Fruit fly (Drosophila melanogaster) whole organism, embryonic: ENCODE data around the gene CG42541.

Source experiments
- Ada2b ChIP-seq: fragments of 200-800 bp; sonication (Bioruptor generic); IDR thresholded peaks from 2 replicates; pipeline ENCODE4 v1.3.6; 2022; ENCODE audit warnings: missing biosample characterization, missing genetic modification characterization
- Blimp-1 ChIP-seq: fragments of 200-800 bp; sonication (Bioruptor generic); optimal IDR thresholded peaks from 3 replicates; lab custom pipeline; 2018; ENCODE audit warnings: missing biosample characterization, missing genetic modification characterization, mild to moderate bottlenecking, moderate library complexity, missing genetic modification reagents
- CG10209 ChIP-seq: fragments of 200-800 bp; sonication (Bioruptor generic); optimal IDR thresholded peaks from 3 replicates; lab custom pipeline; 2017; ENCODE audit warnings: missing biosample characterization, mild to moderate bottlenecking, missing genetic modification characterization, missing genetic modification reagents
- CG10543 ChIP-seq: fragments of 200-800 bp; sonication (Bioruptor generic); optimal IDR thresholded peaks from 3 replicates; lab custom pipeline; 2017; ENCODE audit warnings: missing biosample characterization, mild to moderate bottlenecking, missing genetic modification characterization, moderate library complexity
- CG10959 ChIP-seq: fragments of 200-800 bp; sonication (Bioruptor generic); IDR thresholded peaks from 2 replicates; pipeline ENCODE4 v1.3.6; 2022; ENCODE audit warnings: missing biosample characterization, missing genetic modification characterization
- CG11456 ChIP-seq: fragments of 200-800 bp; sonication (Bioruptor generic); IDR thresholded peaks from 3 replicates; pipeline ENCODE4 v1.3.6; 2022; ENCODE audit warnings: missing biosample characterization, missing genetic modification characterization
- CG11504 ChIP-seq: fragments of 200-800 bp; sonication (Bioruptor generic); optimal IDR thresholded peaks from 3 replicates; lab custom pipeline; 2019; ENCODE audit warnings: missing biosample characterization, mild to moderate bottlenecking, missing genetic modification characterization, moderate library complexity
- CG1233 ChIP-seq: fragments of 200-800 bp; sonication (Bioruptor generic); optimal IDR thresholded peaks from 4 replicates; lab custom pipeline; 2018; ENCODE audit warnings: missing biosample characterization, mild to moderate bottlenecking, missing genetic modification characterization
- CG12769 ChIP-seq: fragments of 200-800 bp; sonication (Bioruptor generic); optimal IDR thresholded peaks from 2 replicates; lab custom pipeline; 2019; ENCODE audit warnings: missing biosample characterization, mild to moderate bottlenecking, missing genetic modification characterization, moderate library complexity
- CG14050 ChIP-seq: fragments of 200-800 bp; sonication (Bioruptor generic); IDR thresholded peaks from 3 replicates; pipeline ENCODE4 v1.3.6; 2022; ENCODE audit warnings: missing biosample characterization, missing genetic modification characterization
- CG1602 ChIP-seq: fragments of 200-800 bp; sonication (Bioruptor generic); optimal IDR thresholded peaks from 3 replicates; lab custom pipeline; 2016; ENCODE audit warnings: missing biosample characterization, missing genetic modification characterization
- CG16815 ChIP-seq: fragments of 200-800 bp; sonication (Bioruptor generic); optimal IDR thresholded peaks from 3 replicates; lab custom pipeline; 2017; ENCODE audit warnings: missing biosample characterization, mild to moderate bottlenecking, missing genetic modification characterization
- CG17612 ChIP-seq: fragments of 200-800 bp; sonication (Bioruptor generic); IDR thresholded peaks from 2 replicates; pipeline ENCODE4 v1.3.6; 2022; ENCODE audit warnings: missing biosample characterization, missing genetic modification characterization
- CG2199 ChIP-seq: fragments of 200-800 bp; sonication (Bioruptor generic); IDR thresholded peaks from 3 replicates; pipeline ENCODE4 v1.3.6; 2022; ENCODE audit warnings: missing biosample characterization, missing genetic modification characterization
- CG2889 ChIP-seq: fragments of 200-800 bp; sonication (Bioruptor generic); IDR thresholded peaks from 3 replicates; pipeline ENCODE4 v1.3.6; 2022; ENCODE audit warnings: missing biosample characterization, missing genetic modification characterization
- CG31441 ChIP-seq: fragments of 200-800 bp; sonication (Bioruptor generic); IDR thresholded peaks from 2 replicates; pipeline ENCODE4 v1.3.6; 2022; ENCODE audit warnings: missing biosample characterization, missing genetic modification characterization
- CG3847 ChIP-seq: fragments of 200-800 bp; sonication (Bioruptor generic); IDR thresholded peaks from 2 replicates; pipeline ENCODE4 v1.3.6; 2022; ENCODE audit warnings: missing biosample characterization, missing genetic modification characterization
- CG4424 ChIP-seq: fragments of 200-800 bp; sonication (Bioruptor generic); optimal IDR thresholded peaks from 3 replicates; lab custom pipeline; 2016; ENCODE audit warnings: missing biosample characterization, missing genetic modification characterization
- CG7372 ChIP-seq: fragments of 200-800 bp; sonication (Bioruptor generic); IDR thresholded peaks from 2 replicates; pipeline ENCODE4 v1.3.6; 2022; ENCODE audit warnings: missing biosample characterization, missing genetic modification characterization
- CG9215 ChIP-seq: fragments of 200-800 bp; sonication (Bioruptor generic); IDR thresholded peaks from 2 replicates; pipeline ENCODE4 v1.3.6; 2022; ENCODE audit warnings: missing biosample characterization, missing genetic modification characterization
- CTCF ChIP-seq: fragments of 200-800 bp; sonication (Bioruptor generic); optimal IDR thresholded peaks from 2 replicates; lab custom pipeline; 2017; ENCODE audit warnings: missing biosample characterization, mild to moderate bottlenecking, missing genetic modification characterization, moderate library complexity
- Ets65A ChIP-seq: fragments of 200-800 bp; sonication (Bioruptor generic); peaks from one replicate; lab custom pipeline; 2016; ENCODE audit warnings: missing biosample characterization, missing genetic modification characterization
- Hand ChIP-seq: fragments of 200-800 bp; sonication (Bioruptor generic); optimal IDR thresholded peaks from 2 replicates; lab custom pipeline; 2017; ENCODE audit warnings: mild to moderate bottlenecking, missing biosample characterization, missing genetic modification reagents, missing genetic modification characterization
- Hmx ChIP-seq: fragments of 200-800 bp; sonication (Bioruptor generic); optimal IDR thresholded peaks from 2 replicates; lab custom pipeline; 2016; ENCODE audit warnings: missing biosample characterization, missing genetic modification characterization
- Jarid2 ChIP-seq: fragments of 200-800 bp; sonication (Bioruptor generic); optimal IDR thresholded peaks from 3 replicates; lab custom pipeline; 2017; ENCODE audit warnings: mild to moderate bottlenecking, missing biosample characterization, missing genetic modification reagents, missing genetic modification characterization
- Meics ChIP-seq: fragments of 200-800 bp; sonication (Bioruptor generic); optimal IDR thresholded peaks from 2 replicates; lab custom pipeline; 2017; ENCODE audit warnings: missing biosample characterization, mild to moderate bottlenecking, missing genetic modification characterization
- Scr ChIP-seq: fragments of 200-800 bp; sonication (Bioruptor generic); IDR thresholded peaks from 2 replicates; pipeline ENCODE4 v1.3.6; 2022; ENCODE audit warnings: missing biosample characterization, missing genetic modification characterization; ENCODE audit not compliant: partially characterized antibody
- Six4 ChIP-seq: fragments of 200-800 bp; sonication (Bioruptor generic); optimal IDR thresholded peaks from 2 replicates; lab custom pipeline; 2016; ENCODE audit warnings: missing biosample characterization, missing genetic modification characterization
- Sox102F ChIP-seq: fragments of 200-800 bp; sonication (Bioruptor generic); optimal IDR thresholded peaks from 2 replicates; lab custom pipeline; 2018; ENCODE audit warnings: missing biosample characterization, mild to moderate bottlenecking, missing genetic modification characterization, moderate library complexity
- Sry-δ ChIP-seq: fragments of 200-800 bp; sonication (Bioruptor generic); optimal IDR thresholded peaks from 2 replicates; lab custom pipeline; 2016; ENCODE audit warnings: missing biosample characterization, missing genetic modification characterization
- bcd ChIP-seq: fragments of 200-800 bp; sonication (Bioruptor generic); optimal IDR thresholded peaks from 2 replicates; lab custom pipeline; 2017; ENCODE audit warnings: missing biosample characterization, mild to moderate bottlenecking, missing genetic modification characterization
- bowl ChIP-seq: fragments of 200-800 bp; sonication (Bioruptor generic); IDR thresholded peaks from 2 replicates; pipeline ENCODE4 v1.3.6; 2022; ENCODE audit warnings: missing biosample characterization, missing genetic modification characterization
- btn ChIP-seq: fragments of 200-800 bp; sonication (Bioruptor generic); optimal IDR thresholded peaks from 2 replicates; lab custom pipeline; 2016; ENCODE audit warnings: missing biosample characterization, missing genetic modification characterization
- chinmo ChIP-seq: fragments of 200-800 bp; sonication (Bioruptor generic); IDR thresholded peaks from 4 replicates; pipeline ENCODE4 v1.3.6; 2022; ENCODE audit warnings: missing biosample characterization, missing genetic modification characterization; ENCODE audit not compliant: partially characterized antibody
- dm ChIP-seq: fragments of 200-800 bp; sonication (Bioruptor generic); optimal IDR thresholded peaks from 3 replicates; lab custom pipeline; 2016; ENCODE audit warnings: missing biosample characterization, missing genetic modification characterization
- ems ChIP-seq: fragments of 200-800 bp; sonication (Bioruptor generic); optimal IDR thresholded peaks from 3 replicates; lab custom pipeline; 2016; ENCODE audit warnings: missing biosample characterization, missing genetic modification characterization
- en ChIP-seq: fragments of 200-800 bp; sonication (Bioruptor generic); optimal IDR thresholded peaks from 2 replicates; lab custom pipeline; 2016; ENCODE audit warnings: missing biosample characterization, missing genetic modification characterization
- eyg ChIP-seq: fragments of 200-800 bp; sonication (Bioruptor generic); optimal IDR thresholded peaks from 3 replicates; lab custom pipeline; 2016; ENCODE audit warnings: missing biosample characterization, missing genetic modification characterization
- gcm2 ChIP-seq: fragments of 200-800 bp; sonication (Bioruptor generic); optimal IDR thresholded peaks from 2 replicates; lab custom pipeline; 2016; ENCODE audit warnings: missing biosample characterization, missing genetic modification characterization
- inv ChIP-seq: fragments of 200-800 bp; sonication (Bioruptor generic); IDR thresholded peaks from 2 replicates; pipeline ENCODE4 v1.3.6; 2022; ENCODE audit warnings: missing biosample characterization, missing genetic modification characterization; ENCODE audit not compliant: partially characterized antibody
- nau ChIP-seq: fragments of 200-800 bp; sonication (Bioruptor generic); optimal IDR thresholded peaks from 3 replicates; lab custom pipeline; 2017; ENCODE audit warnings: missing biosample characterization, mild to moderate bottlenecking, missing genetic modification characterization, missing genetic modification reagents
- org-1 ChIP-seq: fragments of 200-800 bp; sonication (Bioruptor generic); optimal IDR thresholded peaks from 2 replicates; lab custom pipeline; 2017; ENCODE audit warnings: missing biosample characterization, missing genetic modification characterization
- psq ChIP-seq: fragments of 200-800 bp; sonication (Bioruptor generic); optimal IDR thresholded peaks from 2 replicates; lab custom pipeline; 2017; ENCODE audit warnings: missing biosample characterization, missing genetic modification characterization
- sim ChIP-seq: fragments of 200-800 bp; sonication (Bioruptor generic); IDR thresholded peaks from 2 replicates; pipeline ENCODE4 v1.3.6; 2022; ENCODE audit warnings: missing biosample characterization, missing genetic modification characterization
- so ChIP-seq: fragments of 200-800 bp; sonication (Bioruptor generic); IDR thresholded peaks from 3 replicates; pipeline ENCODE4 v1.3.6; 2022; ENCODE audit warnings: missing biosample characterization, missing genetic modification characterization
- sob ChIP-seq: fragments of 200-800 bp; sonication (Bioruptor generic); IDR thresholded peaks from 2 replicates; pipeline ENCODE4 v1.3.6; 2022; ENCODE audit warnings: missing biosample characterization, missing genetic modification characterization
- sug ChIP-seq: fragments of 200-800 bp; optimal IDR thresholded peaks from 2 replicates; lab custom pipeline; 2019; ENCODE audit warnings: missing biosample characterization, mild to moderate bottlenecking, missing genetic modification characterization, moderate library complexity
- tgo ChIP-seq: fragments of 200-800 bp; sonication (Bioruptor generic); IDR thresholded peaks from 3 replicates; pipeline ENCODE4 v1.3.6; 2022; ENCODE audit warnings: missing biosample characterization, missing genetic modification characterization
- tll ChIP-seq, 2 experiments: fragments of 200-800 bp in 1 of 2; fragments of >200 bp in 1 of 2; sonication (Bioruptor generic) in 1 of 2; optimal IDR thresholded peaks; 2 replicates each; lab custom pipeline; 2017 to 2019; ENCODE audit warnings: missing biosample characterization in 2 of 2, missing genetic modification characterization in 2 of 2, mild to moderate bottlenecking in 1 of 2, moderate library complexity in 1 of 2
- zen2 ChIP-seq: fragments of 200-800 bp; sonication (Bioruptor generic); IDR thresholded peaks from 3 replicates; pipeline ENCODE4 v1.3.6; 2022; ENCODE audit warnings: missing biosample characterization, missing genetic modification characterization; ENCODE audit not compliant: partially characterized antibody

Gene CG42541

DNA sequence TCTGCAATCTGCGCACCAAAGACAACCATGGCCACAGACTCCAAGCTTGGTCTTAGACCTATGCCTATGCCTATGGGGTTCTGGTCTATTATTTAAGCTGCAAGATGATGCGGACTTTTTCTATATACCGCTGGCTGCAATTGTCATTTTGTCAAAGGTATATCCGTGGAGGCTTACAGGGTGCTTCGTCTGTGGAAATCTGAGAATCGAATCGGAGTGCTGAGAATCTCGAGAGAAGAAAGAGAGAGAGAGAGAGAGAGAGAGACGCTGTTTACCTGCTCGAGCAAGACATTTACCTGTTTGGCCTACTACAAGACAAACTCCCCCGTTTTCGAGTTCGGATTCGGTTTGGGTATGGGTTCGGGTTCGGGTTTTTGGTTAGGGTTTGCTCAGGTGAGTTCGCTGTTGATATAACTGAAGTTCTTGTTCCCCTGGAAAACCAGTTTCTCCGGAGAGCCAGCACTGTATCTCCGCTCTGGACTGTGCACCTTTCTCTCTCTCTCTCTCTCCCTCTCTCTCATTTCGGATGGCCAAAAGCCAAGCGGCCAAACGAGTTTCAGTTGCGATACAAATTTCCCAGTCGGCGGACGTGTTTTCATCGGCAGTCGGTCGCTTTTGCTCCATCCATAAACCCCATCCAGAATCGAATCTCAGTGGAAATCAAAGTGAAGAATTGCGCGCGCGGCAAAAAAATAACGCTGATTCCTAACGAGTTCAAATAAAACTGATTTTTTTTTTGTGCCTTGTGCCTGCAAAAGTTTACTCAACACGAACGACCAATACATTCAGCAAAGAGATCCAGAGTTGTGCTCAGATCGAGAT lies 84.8 kb downstream of the CG42541 start (continued):
- TF ChIP-seq sug (tag; lab: Kevin White, UChicago) (no peak), bowl (GFP tag; lab: Robert Waterston, UW) (no peak), CG16815 (no peak), CTCF (GFP tag; lab: Kevin White, UChicago) (no peak), dm (GFP tag; lab: Kevin White, UChicago) (no peak), CG7372 (GFP tag; lab: Robert Waterston, UW) (no peak), CG1602 (GFP tag; lab: Kevin White, UChicago) (no peak), CG2889 (GFP tag; lab: Robert Waterston, UW) (no peak), CG10543 (peak; percentile 76), org-1 (GFP tag; lab: Kevin White, UChicago) (no peak), chinmo (GFP tag; lab: Robert Waterston, UW) (peak; percentile 83; the same call in 1 of the 4 replicates), nau (no peak), tgo (GFP tag; lab: Robert Waterston, UW) (no peak), CG1233 (GFP tag; lab: Kevin White, UChicago) (no peak), Sox102F (GFP tag; lab: Kevin White, UChicago) (no peak), eyg (GFP tag; lab: Kevin White, UChicago) (no peak), CG31441 (GFP tag; lab: Robert Waterston, UW) (no peak), ems (GFP tag; lab: Kevin White, UChicago) (no peak), CG10959 (GFP tag; lab: Robert Waterston, UW) (no peak), CG12769 (tag; lab: Kevin White, UChicago) (peak; percentile 96), Sry-δ (no peak), CG17612 (GFP tag; lab: Robert Waterston, UW) (no peak), Jarid2 (GFP tag; lab: Kevin White, UChicago) (peak; percentile 78), CG3847 (GFP tag; lab: Robert Waterston, UW) (no peak), CG14050 (GFP tag; lab: Robert Waterston, UW) (0 out of 3 replicates have a peak, but pooled peaks have one; percentile 34), CG11504 (tag; lab: Kevin White, UChicago) (no peak), sob (0 out of 2 replicates have a peak, but pooled peaks have one; percentile 30), CG11456 (GFP tag; lab: Robert Waterston, UW) (no peak), psq (no peak), Scr (GFP tag; lab: Robert Waterston, UW) (0 out of 2 replicates have a peak, but pooled peaks have one; percentile 8), CG2199 (GFP tag; lab: Robert Waterston, UW) (no peak), Ets65A (GFP tag; lab: Kevin White, UChicago) (no peak), CG10209 (GFP tag; lab: Kevin White, UChicago) (no peak), Meics (GFP tag; lab: Kevin White, UChicago) (peak; percentile 35), Hmx (no peak), so (peak; percentile 56; the same call in 1 of the 3 replicates), bcd (GFP tag; lab: Kevin White, UChicago) (no peak), CG4424 (GFP tag; lab: Kevin White, UChicago) (no peak), Six4 (peak; percentile 12), sim (GFP tag; lab: Robert Waterston, UW) (no peak), gcm2 (GFP tag; lab: Kevin White, UChicago) (no peak), Blimp-1 (GFP tag; lab: Kevin White, UChicago) (peak; percentile 27), Hand (GFP tag; lab: Kevin White, UChicago) (no peak), tll (GFP tag; optimal IDR thresholded peaks at IDR 0.05; lab: Kevin White, UChicago) (no peak), CG9215 (GFP tag; lab: Robert Waterston, UW) (no peak), btn (GFP tag; lab: Kevin White, UChicago) (no peak), Ada2b (GFP tag; lab: Robert Waterston, UW) (no peak), en (GFP tag; lab: Kevin White, UChicago) (no peak), inv (GFP tag; lab: Robert Waterston, UW) (no peak), zen2 (GFP tag; lab: Robert Waterston, UW) (peak; percentile 51; the same call in 2 of the 3 replicates)
